Worm (Caenorhabditis elegans): ENCODE results near the gene ins-12.
A peak's percentile ranks its signal among the peaks of the same experiment; 100 is the strongest.

The ins-12 gene

DNA sequence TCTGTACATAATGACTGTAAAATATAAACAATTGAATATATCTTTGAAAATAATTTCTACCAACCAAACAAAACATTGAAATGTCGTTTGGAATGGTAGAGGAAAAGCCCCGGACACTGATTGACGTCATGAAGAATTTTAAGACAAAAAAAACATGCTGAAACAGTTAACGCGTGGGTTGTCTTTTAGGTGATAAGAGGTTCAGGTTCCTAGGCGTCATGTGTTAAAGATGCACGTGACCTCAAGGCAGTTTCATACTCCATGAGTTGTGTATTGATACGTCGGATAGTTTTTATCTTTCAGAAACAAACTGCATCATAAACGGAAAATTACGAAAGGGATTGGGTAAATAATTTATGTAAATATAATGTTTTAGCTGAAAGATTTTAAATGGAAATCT is 2.7 kb downstream of the ins-12 start:
- no peak for TF ChIP-seq elt-3 (tag; optimal IDR thresholded peaks at IDR 0.05)
- no peak for TF ChIP-seq nhr-237 (tag; optimal IDR thresholded peaks at IDR 0.05)
- TF ChIP-seq sma-9 (GFP tag; optimal IDR thresholded peaks at IDR 0.05), result peak; percentile 60
- TF ChIP-seq sma-9 (tag; optimal IDR thresholded peaks at IDR 0.05), result no peak
- no peak for TF ChIP-seq egl-27 (tag; optimal IDR thresholded peaks at IDR 0.05)
- TF ChIP-seq nhr-129 (tag; optimal IDR thresholded peaks at IDR 0.05), result no peak
- no peak for TF ChIP-seq nhr-11 (tag; optimal IDR thresholded peaks at IDR 0.05)
- no peak for TF ChIP-seq nhr-25 (tag; optimal IDR thresholded peaks at IDR 0.05)
- no peak for TF ChIP-seq sem-4 (tag; optimal IDR thresholded peaks at IDR 0.05)
- no peak for TF ChIP-seq nhr-21 (tag; optimal IDR thresholded peaks at IDR 0.05)
- no peak for TF ChIP-seq C34F6.9 (tag; optimal IDR thresholded peaks at IDR 0.05)
- TF ChIP-seq mab-5 (tag; optimal IDR thresholded peaks at IDR 0.05), result no peak
- no peak for TF ChIP-seq ztf-4 (tag; optimal IDR thresholded peaks at IDR 0.05)
- peak; percentile 38 for TF ChIP-seq gmeb-1 (tag; optimal IDR thresholded peaks at IDR 0.05)
- TF ChIP-seq crh-2 (tag; optimal IDR thresholded peaks at IDR 0.05), result peak; percentile 14
- no peak for TF ChIP-seq elt-1 (tag; optimal IDR thresholded peaks at IDR 0.05)
- TF ChIP-seq peb-1 (tag; optimal IDR thresholded peaks at IDR 0.05), result no peak
- TF ChIP-seq ama-1 (optimal IDR thresholded peaks at IDR 0.05), result no peak

ce11 chrII:5561392-5561791 is 7.0 kb downstream of the ins-12 start, which contains the start of gene C17C3.3:
Gene C17C3.3 (plus strand): TSS chrII:5561737.
- TF ChIP-seq fos-1 (tag; optimal IDR thresholded peaks at IDR 0.05) (peak; percentile 19), sma-9 (GFP tag; optimal IDR thresholded peaks at IDR 0.05) (peak; percentile 17), sma-9 (tag; optimal IDR thresholded peaks at IDR 0.05) (no peak), skn-1 (tag; optimal IDR thresholded peaks at IDR 0.05) (peak; percentile 6), sem-4 (tag; optimal IDR thresholded peaks at IDR 0.05) (no peak), mbf-1 (tag; optimal IDR thresholded peaks at IDR 0.05) (no peak)

- TF ChIP-seq sem-4 (tag; optimal IDR thresholded peaks at IDR 0.05), result no peak
- TF ChIP-seq ztf-1 (GFP tag; conservative IDR thresholded peaks at IDR 0.05), result no peak
Observed at ce11 chrII:5565082-5565623, 10.7 kb downstream of the ins-12 start.

DNA sequence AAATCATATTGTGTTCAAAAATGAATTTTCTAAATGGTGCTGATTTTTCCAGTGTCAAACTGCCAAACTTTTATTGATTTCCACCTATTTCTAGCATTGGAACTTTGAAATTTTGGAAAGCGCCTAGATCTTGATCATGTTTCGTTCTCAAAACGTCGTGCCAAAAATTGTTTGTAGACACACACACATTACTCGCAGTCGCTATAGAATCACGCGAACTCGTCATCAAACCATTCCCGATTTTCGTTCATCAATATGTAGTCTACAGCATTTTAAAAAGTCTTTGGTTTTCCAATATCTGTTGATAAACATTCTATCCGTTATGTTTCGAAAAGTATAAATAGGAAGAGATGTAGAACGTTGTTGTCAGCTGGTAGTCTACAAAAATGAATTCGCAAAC is 15.9 kb downstream of the ins-12 start, which contains the start of the genes C17C3.1 and C17C3.15:
C17C3.1 (plus strand) TSS at position 301 of the 400 bp plus-strand sequence.
C17C3.15 (plus strand) TSS at position 383 of the 400 bp plus-strand sequence.
- TF ChIP-seq sma-9 (GFP tag; optimal IDR thresholded peaks at IDR 0.05), result peak; percentile 5
- TF ChIP-seq sma-9 (tag; optimal IDR thresholded peaks at IDR 0.05), result no peak
- TF ChIP-seq elt-1 (tag; optimal IDR thresholded peaks at IDR 0.05), result no peak

- no peak for TF ChIP-seq unc-55 (GFP tag; optimal IDR thresholded peaks at IDR 0.05)
- no peak for TF ChIP-seq unc-62 (GFP tag; optimal IDR thresholded peaks at IDR 0.05)
- no peak for TF ChIP-seq blmp-1 (tag; optimal IDR thresholded peaks at IDR 0.05; ENCODE audit: insufficient read depth)
- no peak for TF ChIP-seq ZK546.5 (tag; optimal IDR thresholded peaks at IDR 0.05)
- peak; percentile 24 for TF ChIP-seq C34F6.9 (tag; optimal IDR thresholded peaks at IDR 0.05)
- no peak for TF ChIP-seq ceh-82 (tag; optimal IDR thresholded peaks at IDR 0.05)
- no peak for TF ChIP-seq mbf-1 (tag; optimal IDR thresholded peaks at IDR 0.05)
- no peak for TF ChIP-seq nhr-11 (tag; optimal IDR thresholded peaks at IDR 0.05)
- no peak for TF ChIP-seq elt-3 (tag; optimal IDR thresholded peaks at IDR 0.05)
- TF ChIP-seq fos-1 (tag; optimal IDR thresholded peaks at IDR 0.05), result no peak
- no peak for TF ChIP-seq dmd-4 (tag; optimal IDR thresholded peaks at IDR 0.05)
- TF ChIP-seq Y55F3AM.14 (GFP tag; optimal IDR thresholded peaks at IDR 0.05), result no peak
- no peak for TF ChIP-seq ztf-1 (GFP tag; conservative IDR thresholded peaks at IDR 0.05)
- TF ChIP-seq nhr-21 (tag; optimal IDR thresholded peaks at IDR 0.05), result peak; percentile 83
- TF ChIP-seq zag-1 (tag; optimal IDR thresholded peaks at IDR 0.05), result no peak
- TF ChIP-seq lin-39 (tag; optimal IDR thresholded peaks at IDR 0.05), result no peak
- no peak for TF ChIP-seq nhr-12 (tag; optimal IDR thresholded peaks at IDR 0.05)
- TF ChIP-seq elt-1 (tag; optimal IDR thresholded peaks at IDR 0.05), result no peak
- TF ChIP-seq alr-1 (tag; optimal IDR thresholded peaks at IDR 0.05), result no peak
- TF ChIP-seq sma-3 (GFP tag; optimal IDR thresholded peaks at IDR 0.05), result peak; percentile 69
- no peak for TF ChIP-seq lin-13 (GFP tag; optimal IDR thresholded peaks at IDR 0.05)
- TF ChIP-seq skn-1 (tag; optimal IDR thresholded peaks at IDR 0.05), result peak; percentile 79
- peak; percentile 77 for TF ChIP-seq nhr-10 (tag; optimal IDR thresholded peaks at IDR 0.05)
- no peak for TF ChIP-seq nhr-23 (tag; optimal IDR thresholded peaks at IDR 0.05)
- TF ChIP-seq lin-11 (tag; optimal IDR thresholded peaks at IDR 0.05), result no peak
- no peak for TF ChIP-seq unc-39 (tag; optimal IDR thresholded peaks at IDR 0.05)
- TF ChIP-seq ztf-4 (tag; optimal IDR thresholded peaks at IDR 0.05), result no peak
- peak in 1 of 2 experiments; percentile 59 for TF ChIP-seq lsy-2 (tag; optimal IDR thresholded peaks at IDR 0.05)
- peak; percentile 47 for TF ChIP-seq nhr-129 (tag; optimal IDR thresholded peaks at IDR 0.05)
- peak; percentile 85 for TF ChIP-seq sma-9 (GFP tag; optimal IDR thresholded peaks at IDR 0.05)
- TF ChIP-seq sma-9 (tag; optimal IDR thresholded peaks at IDR 0.05), result no peak
- TF ChIP-seq nhr-237 (tag; optimal IDR thresholded peaks at IDR 0.05), result no peak
- TF ChIP-seq ceh-16 (tag; optimal IDR thresholded peaks at IDR 0.05), result no peak
- TF ChIP-seq sem-4 (tag; optimal IDR thresholded peaks at IDR 0.05), result no peak
- no peak for TF ChIP-seq ztf-11 (tag; optimal IDR thresholded peaks at IDR 0.05)
Observed at ce11 chrII:5572082-5572746, 17.8 kb downstream of the ins-12 start.

Measured in whole organism, L2 larva.